Worm (Caenorhabditis elegans) whole organism, early embryonic: ENCODE measurements around the gene F14H12.6.

ENCODE experiments used
- B0310.2 ChIP-seq: sonication (generic microtip); optimal IDR thresholded peaks from 2 replicates; lab custom pipeline; 2016; ENCODE audit warnings: mild to moderate bottlenecking, missing genetic modification characterization, missing compliant biosample characterization
- aly-1 ChIP-seq: sonication (generic microtip); optimal IDR thresholded peaks from 2 replicates; lab custom pipeline; 2016; ENCODE audit warnings: missing genetic modification characterization, missing compliant biosample characterization
- ama-1 ChIP-seq: fragments of 150-350 bp; optimal IDR thresholded peaks from 2 replicates; lab custom pipeline; 2014
- ceh-13 ChIP-seq: fragments of 200-800 bp; sonication (Bioruptor generic); optimal IDR thresholded peaks from 2 replicates; lab custom pipeline; 2018; ENCODE audit warnings: mild to moderate bottlenecking, missing genetic modification characterization, missing compliant biosample characterization
- ets-7 ChIP-seq: sonication (generic microtip); optimal IDR thresholded peaks from 2 replicates; lab custom pipeline; 2016; ENCODE audit warnings: missing genotype, missing genetic modification characterization, missing compliant biosample characterization
- flt-1 ChIP-seq: fragments of 200-800 bp; sonication (Bioruptor generic); IDR thresholded peaks from 2 replicates; pipeline ENCODE4 v1.3.6; 2022; ENCODE audit warnings: missing genetic modification characterization, missing compliant biosample characterization
- hmg-4 ChIP-seq: fragments of 200-800 bp; sonication (Bioruptor generic); optimal IDR thresholded peaks from 2 replicates; lab custom pipeline; 2018; ENCODE audit warnings: mild to moderate bottlenecking, missing genetic modification characterization, missing compliant biosample characterization
- pes-1 ChIP-seq: fragments of 200-800 bp; sonication (Bioruptor generic); IDR thresholded peaks from 2 replicates; pipeline ENCODE4 v1.3.6; 2022; ENCODE audit warnings: missing genetic modification reagents, missing genetic modification characterization, missing compliant biosample characterization
- sea-1 ChIP-seq: fragments of 200-800 bp; sonication (Bioruptor generic); conservative IDR thresholded peaks from 2 replicates; pipeline ENCODE4 v1.3.6; 2022; ENCODE audit warnings: missing genetic modification characterization, missing compliant biosample characterization
- tbx-11 ChIP-seq: fragments of 200-800 bp; sonication (Bioruptor generic); IDR thresholded peaks from 2 replicates; pipeline ENCODE4 v1.3.6; 2022; ENCODE audit warnings: missing genetic modification characterization, missing compliant biosample characterization

ce11 chrX:4367414-4367813 lies 10.0 kb upstream of the F14H12.6 start, which contains the start of gene R160.10:
- TF ChIP-seq sea-1 (no peak), flt-1 (GFP tag; lab: Robert Waterston, UW) (no peak), ama-1 (no peak), ets-7 (tag; lab: Kevin White, UChicago) (no peak), pes-1 (GFP tag; lab: Robert Waterston, UW) (no peak), ceh-13 (GFP tag; lab: Kevin White, UChicago) (no peak), B0310.2 (tag; lab: Kevin White, UChicago) (no peak), tbx-11 (GFP tag; lab: Robert Waterston, UW) (no peak), aly-1 (tag; lab: Kevin White, UChicago) (no peak), hmg-4 (GFP tag; lab: Kevin White, UChicago) (no peak)
